Worm (Caenorhabditis elegans) whole organism, L4 larva: ENCODE results near the gene C46F4.3.

ENCODE experiments used
- F44E2.7 ChIP-seq: fragments of 200-800 bp; sonication (Bioruptor generic); IDR thresholded peaks from 2 replicates; pipeline ENCODE4 v2.1.2; 2022; ENCODE audit warnings: missing genetic modification characterization, missing compliant biosample characterization
- F49E8.2 ChIP-seq: sonication (generic microtip); optimal IDR thresholded peaks from 2 replicates; lab custom pipeline; 2016; ENCODE audit warnings: missing compliant biosample characterization, mild to moderate bottlenecking, missing genetic modification characterization, borderline replicate concordance
- R02D3.7 ChIP-seq: fragments of 150-350 bp; sonication (generic microtip); optimal IDR thresholded peaks from 3 replicates; lab custom pipeline; 2014; ENCODE audit warnings: missing biosample characterization, missing genetic modification characterization
- Y5F2A.4 ChIP-seq: fragments of 200-800 bp; sonication (Bioruptor generic); optimal IDR thresholded peaks from 2 replicates; lab custom pipeline; 2018; ENCODE audit warnings: mild to moderate bottlenecking, missing genetic modification characterization, missing compliant biosample characterization
- Y75B8A.6 ChIP-seq: fragments of 200-800 bp; sonication (Bioruptor generic); IDR thresholded peaks from 2 replicates; pipeline ENCODE4 v1.3.6; 2022; ENCODE audit warnings: missing genetic modification reagents, missing genetic modification characterization, missing compliant biosample characterization
- ZK337.2 ChIP-seq: fragments of 200-800 bp; sonication (Bioruptor generic); IDR thresholded peaks from 2 replicates; pipeline ENCODE4 v1.3.6; 2022; ENCODE audit warnings: missing genetic modification reagents, missing genetic modification characterization, missing compliant biosample characterization
- ZK546.5 ChIP-seq, 2 experiments: sonication (generic microtip); optimal IDR thresholded peaks; 2 replicates each; lab custom pipeline; 2017; ENCODE audit warnings: missing biosample characterization in 2 of 2, missing genetic modification characterization in 2 of 2
- aha-1 ChIP-seq: fragments of 150-350 bp; peaks from one replicate; lab custom pipeline; 2014; ENCODE audit warnings: missing biosample characterization, missing genetic modification characterization
- ceh-28 ChIP-seq: fragments of 150-350 bp; optimal IDR thresholded peaks from 2 replicates; lab custom pipeline; 2014; ENCODE audit warnings: missing biosample characterization, missing genetic modification reagents, missing genetic modification characterization
- ceh-32 ChIP-seq: sonication (generic microtip); optimal IDR thresholded peaks from 2 replicates; lab custom pipeline; 2016; ENCODE audit warnings: mild to moderate bottlenecking, missing genetic modification characterization, missing compliant biosample characterization; ENCODE audit not compliant: poor library complexity
- daf-16 ChIP-seq, 3 experiments: sonication (generic microtip); optimal IDR thresholded peaks; 2 replicates each; lab custom pipeline; 2016 to 2017; ENCODE audit warnings: missing genetic modification characterization in 3 of 3, missing genetic modification reagents in 3 of 3, mild to moderate bottlenecking in 2 of 3, missing compliant biosample characterization in 2 of 3, missing biosample characterization in 1 of 3, moderate library complexity in 1 of 3
- daf-19 ChIP-seq: fragments of 200-800 bp; sonication (Bioruptor generic); conservative IDR thresholded peaks from 2 replicates; pipeline ENCODE4 v1.3.6; 2022; ENCODE audit warnings: missing genetic modification characterization, missing compliant biosample characterization
- daf-8 ChIP-seq: fragments of 200-800 bp; sonication (Bioruptor generic); IDR thresholded peaks from 2 replicates; pipeline ENCODE4 v1.3.6; 2022; ENCODE audit warnings: missing genetic modification characterization, missing compliant biosample characterization
- dmd-6 ChIP-seq: fragments of 200-800 bp; sonication (Bioruptor generic); IDR thresholded peaks from 2 replicates; pipeline ENCODE4 v1.3.6; 2022; ENCODE audit warnings: missing genetic modification reagents, missing genetic modification characterization, missing compliant biosample characterization
- dmd-8 ChIP-seq: fragments of 200-800 bp; sonication (Bioruptor generic); IDR thresholded peaks from 2 replicates; pipeline ENCODE4 v1.3.6; 2022; ENCODE audit warnings: missing genetic modification characterization, missing compliant biosample characterization
- dpl-1 ChIP-seq: fragments of 150-350 bp; optimal IDR thresholded peaks from 2 replicates; lab custom pipeline; 2014; ENCODE audit warnings: missing biosample characterization, missing genetic modification reagents, missing genetic modification characterization
- duxl-1 ChIP-seq: sonication (generic microtip); optimal IDR thresholded peaks from 2 replicates; lab custom pipeline; 2016; ENCODE audit warnings: mild to moderate bottlenecking, missing genetic modification characterization, moderate library complexity, missing compliant biosample characterization; ENCODE audit not compliant: poor library complexity
- dve-1 ChIP-seq: sonication (generic microtip); optimal IDR thresholded peaks from 2 replicates; lab custom pipeline; 2017; ENCODE audit warnings: antibody characterized with exemption, mild to moderate bottlenecking, missing genetic modification characterization, missing compliant biosample characterization; ENCODE audit not compliant: insufficient read depth
- fos-1 ChIP-seq: fragments of 150-350 bp; optimal IDR thresholded peaks from 2 replicates; lab custom pipeline; 2014; ENCODE audit warnings: missing biosample characterization, missing genetic modification characterization
- hif-1 ChIP-seq, 2 experiments: sonication (generic microtip); optimal IDR thresholded peaks; 2 replicates each; lab custom pipeline; 2016 to 2017; ENCODE audit warnings: missing compliant biosample characterization in 2 of 2, missing genetic modification characterization in 2 of 2, missing genetic modification reagents in 2 of 2, missing genotype in 2 of 2, mild to moderate bottlenecking in 1 of 2
- hlh-11 ChIP-seq: fragments of 200-800 bp; sonication (Bioruptor generic); optimal IDR thresholded peaks from 2 replicates; lab custom pipeline; 2018; ENCODE audit warnings: mild to moderate bottlenecking, missing genetic modification characterization, missing compliant biosample characterization
- hlh-30 ChIP-seq: sonication (generic microtip); optimal IDR thresholded peaks from 2 replicates; lab custom pipeline; 2017; ENCODE audit warnings: antibody characterized with exemption, mild to moderate bottlenecking, missing genetic modification characterization, missing compliant biosample characterization; ENCODE audit not compliant: insufficient read depth
- lim-7 ChIP-seq: fragments of 200-800 bp; sonication (Bioruptor generic); IDR thresholded peaks from 2 replicates; pipeline ENCODE4 v1.3.6; 2022; ENCODE audit warnings: missing genetic modification characterization, missing compliant biosample characterization
- lin-15B ChIP-seq: fragments of 150-350 bp; sonication (generic microtip); optimal IDR thresholded peaks from 3 replicates; lab custom pipeline; 2014; ENCODE audit warnings: missing biosample characterization, missing genetic modification characterization
- lin-29 ChIP-seq: fragments of 200-800 bp; sonication (Bioruptor generic); IDR thresholded peaks from 2 replicates; pipeline ENCODE4 v1.3.6; 2022; ENCODE audit warnings: missing genetic modification reagents, missing genetic modification characterization, missing compliant biosample characterization
- lin-39 ChIP-seq: fragments of 150-350 bp; optimal IDR thresholded peaks from 2 replicates; lab custom pipeline; 2014; ENCODE audit warnings: missing biosample characterization, missing genetic modification reagents, missing genetic modification characterization
- mep-1 ChIP-seq: fragments of 150-350 bp; sonication (generic microtip); optimal IDR thresholded peaks from 3 replicates; lab custom pipeline; 2014; ENCODE audit warnings: missing biosample characterization, missing genetic modification characterization
- mxl-2 ChIP-seq: fragments of 200-800 bp; sonication (Bioruptor generic); conservative IDR thresholded peaks from 2 replicates; pipeline ENCODE4 v1.3.6; 2022; ENCODE audit warnings: missing genetic modification reagents, missing genetic modification characterization, missing compliant biosample characterization
- mxl-3 ChIP-seq: fragments of 200-800 bp; sonication (Bioruptor generic); optimal IDR thresholded peaks from 2 replicates; lab custom pipeline; 2018; ENCODE audit warnings: mild to moderate bottlenecking, missing genetic modification characterization, missing compliant biosample characterization
- nhr-10 ChIP-seq: fragments of 150-350 bp; optimal IDR thresholded peaks from 2 replicates; lab custom pipeline; 2014; ENCODE audit warnings: missing biosample characterization, missing genetic modification characterization
- nhr-11 ChIP-seq: fragments of 150-350 bp; optimal IDR thresholded peaks from 2 replicates; lab custom pipeline; 2014; ENCODE audit warnings: missing biosample characterization, missing genetic modification characterization
- nhr-111 ChIP-seq: fragments of 200-800 bp; sonication (Bioruptor generic); optimal IDR thresholded peaks from 2 replicates; lab custom pipeline; 2018; ENCODE audit warnings: mild to moderate bottlenecking, missing genetic modification characterization, missing compliant biosample characterization
- nhr-25 ChIP-seq: sonication (generic microtip); optimal IDR thresholded peaks from 2 replicates; lab custom pipeline; 2017; ENCODE audit warnings: missing genetic modification characterization, mild to moderate bottlenecking, missing compliant biosample characterization, antibody characterized with exemption, moderate library complexity, borderline replicate concordance; ENCODE audit not compliant: insufficient read depth
- nhr-28 ChIP-seq: fragments of 150-350 bp; optimal IDR thresholded peaks from 2 replicates; lab custom pipeline; 2014; ENCODE audit warnings: missing biosample characterization, missing genetic modification characterization
- nhr-41 ChIP-seq: fragments of 200-800 bp; sonication (Bioruptor generic); IDR thresholded peaks from 2 replicates; pipeline ENCODE4 v1.3.6; 2022; ENCODE audit warnings: missing genetic modification reagents, missing genetic modification characterization, missing compliant biosample characterization
- nhr-76 ChIP-seq: fragments of 150-350 bp; optimal IDR thresholded peaks from 2 replicates; lab custom pipeline; 2014; ENCODE audit warnings: missing biosample characterization, missing genetic modification characterization
- nhr-77 ChIP-seq: fragments of 150-350 bp; optimal IDR thresholded peaks from 2 replicates; lab custom pipeline; 2014; ENCODE audit warnings: missing biosample characterization, missing genetic modification characterization
- pqm-1 ChIP-seq: sonication (generic microtip); optimal IDR thresholded peaks from 2 replicates; lab custom pipeline; 2017; ENCODE audit warnings: missing biosample characterization, missing genetic modification characterization
- skn-1 ChIP-seq: fragments of 150-350 bp; optimal IDR thresholded peaks from 2 replicates; lab custom pipeline; 2014; ENCODE audit warnings: missing biosample characterization, missing genetic modification characterization
- spr-1 ChIP-seq: sonication (generic microtip); optimal IDR thresholded peaks from 2 replicates; lab custom pipeline; 2016; ENCODE audit warnings: mild to moderate bottlenecking, missing genetic modification characterization, missing compliant biosample characterization
- unc-130 ChIP-seq: sonication (generic microtip); optimal IDR thresholded peaks from 2 replicates; lab custom pipeline; 2016; ENCODE audit warnings: missing genetic modification reagents, missing genetic modification characterization, missing compliant biosample characterization
- unc-62 ChIP-seq, 3 experiments: fragments of 150-350 bp in 1 of 3; sonication (generic microtip); optimal IDR thresholded peaks in 2 of 3; peaks in 1 of 3; 1 replicate in 1 of 3; 2 replicates in 2 of 3; lab custom pipeline; 2014 to 2017; ENCODE audit warnings: missing biosample characterization in 3 of 3, missing genetic modification characterization in 3 of 3, missing genetic modification reagents in 3 of 3, missing genotype in 1 of 3
- vab-7 ChIP-seq: fragments of 200-800 bp; sonication (Bioruptor generic); IDR thresholded peaks from 2 replicates; pipeline ENCODE4 v1.3.6; 2022; ENCODE audit warnings: missing genetic modification reagents, missing genetic modification characterization, missing compliant biosample characterization
- zag-1 ChIP-seq: fragments of 150-350 bp; optimal IDR thresholded peaks from 2 replicates; lab custom pipeline; 2014; ENCODE audit warnings: missing biosample characterization, missing genetic modification characterization
- ztf-11 ChIP-seq: fragments of 150-350 bp; optimal IDR thresholded peaks from 2 replicates; lab custom pipeline; 2014; ENCODE audit warnings: missing biosample characterization, missing genetic modification characterization

C46F4.3 gene

ce11 chrX:5932923-5933322, 2.6 kb upstream of the C46F4.3 start:
- TF ChIP-seq skn-1 (tag; lab: Kevin White, UChicago): no peak
- TF ChIP-seq nhr-10 (tag; lab: Kevin White, UChicago): no peak
- peak in 1 of 2 experiments; percentile 69 for TF ChIP-seq unc-62 (GFP tag; optimal IDR thresholded peaks at IDR 0.05 in 1 of 2; lab: Kevin White, UChicago)
- TF ChIP-seq unc-62 (tag; optimal IDR thresholded peaks at IDR 0.05; lab: Kevin White, UChicago): no peak
- no peak for TF ChIP-seq ceh-32 (tag; lab: Kevin White, UChicago)
- TF ChIP-seq nhr-77 (tag; lab: Kevin White, UChicago): no peak

DNA sequence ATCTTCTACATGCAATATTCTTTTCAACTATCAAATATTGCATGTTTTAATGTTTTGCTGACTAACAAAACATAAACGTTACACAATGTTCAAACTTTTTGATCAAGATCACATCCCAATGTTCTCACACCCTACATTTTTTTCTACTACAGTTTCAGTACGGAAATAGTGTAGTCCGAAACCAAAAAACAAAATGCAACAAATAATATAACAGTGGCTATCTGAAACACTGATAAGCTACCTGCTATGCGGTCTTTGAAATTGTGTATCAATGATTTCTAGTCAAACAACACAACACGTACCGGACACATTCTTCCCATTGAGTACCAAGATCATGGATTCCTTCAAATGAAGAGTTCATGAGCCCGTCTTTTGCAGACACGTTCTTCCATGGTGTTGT, 5.8 kb downstream of the C46F4.3 start:
- TF ChIP-seq unc-62 (GFP tag; optimal IDR thresholded peaks at IDR 0.05 in 1 of 2; lab: Kevin White, UChicago): peak in 1 of 2 experiments; percentile 21
- TF ChIP-seq unc-62 (tag; optimal IDR thresholded peaks at IDR 0.05; lab: Kevin White, UChicago): no peak
- TF ChIP-seq daf-19: no peak
- TF ChIP-seq ZK337.2 (GFP tag; lab: Robert Waterston, UW): no peak
- no peak for TF ChIP-seq daf-16 (GFP tag; optimal IDR thresholded peaks at IDR 0.05; lab: Kevin White, UChicago)
- peak; percentile 34 for TF ChIP-seq daf-16 (tag; optimal IDR thresholded peaks at IDR 0.05; lab: Kevin White, UChicago)
- no peak for TF ChIP-seq nhr-10 (tag; lab: Kevin White, UChicago)
- no peak for TF ChIP-seq nhr-111 (GFP tag; lab: Kevin White, UChicago)
- TF ChIP-seq hlh-11 (tag; lab: Kevin White, UChicago): peak; percentile 8
- no peak for TF ChIP-seq lim-7 (GFP tag; lab: Robert Waterston, UW)
- peak; percentile 6 for TF ChIP-seq dve-1
- no peak for TF ChIP-seq Y5F2A.4 (GFP tag; lab: Kevin White, UChicago)
- no peak for TF ChIP-seq fos-1 (tag; lab: Kevin White, UChicago)
- peak; percentile 23 for TF ChIP-seq pqm-1 (tag; lab: Kevin White, UChicago)
- peak; percentile 73 for TF ChIP-seq nhr-28 (tag; lab: Kevin White, UChicago)
- no peak for TF ChIP-seq Y75B8A.6 (GFP tag; lab: Robert Waterston, UW)
- no peak for TF ChIP-seq spr-1 (tag; lab: Kevin White, UChicago)
- no peak for TF ChIP-seq unc-130
- no peak for TF ChIP-seq lin-29 (GFP tag; lab: Robert Waterston, UW)
- no peak for TF ChIP-seq F44E2.7 (GFP tag; lab: Robert Waterston, UW)

DNA sequence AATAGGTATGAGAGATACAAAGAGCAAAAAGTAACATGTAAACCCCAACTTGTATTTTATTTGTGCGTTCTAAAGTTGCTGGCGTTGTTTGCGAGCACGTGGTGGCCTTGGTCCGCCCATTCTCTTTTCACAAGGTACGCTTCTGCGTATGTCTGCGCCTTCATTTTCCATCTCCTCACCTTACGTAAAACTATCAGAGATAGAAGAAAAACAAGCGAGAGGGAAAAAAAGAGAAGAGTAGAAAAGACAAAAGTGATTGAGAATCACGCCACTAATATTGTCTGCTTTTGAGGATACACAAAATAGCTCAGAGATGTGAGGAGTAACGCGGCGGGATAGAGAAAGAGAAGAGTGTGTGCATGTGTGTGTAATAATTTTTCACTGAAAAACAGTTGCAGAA, 6.6 kb downstream of the C46F4.3 start:
- TF ChIP-seq unc-62 (GFP tag; optimal IDR thresholded peaks at IDR 0.05 in 1 of 2; lab: Kevin White, UChicago): peak in 1 of 2 experiments; percentile 95
- no peak for TF ChIP-seq unc-62 (tag; optimal IDR thresholded peaks at IDR 0.05; lab: Kevin White, UChicago)
- TF ChIP-seq dpl-1 (GFP tag; lab: Kevin White, UChicago): no peak
- peak; percentile 38 for TF ChIP-seq mep-1 (tag; lab: Kevin White, UChicago)
- TF ChIP-seq lin-39 (tag; lab: Kevin White, UChicago): no peak
- TF ChIP-seq lim-7 (GFP tag; lab: Robert Waterston, UW): no peak
- TF ChIP-seq nhr-11 (tag; lab: Kevin White, UChicago): peak; percentile 86
- TF ChIP-seq mxl-3 (GFP tag; lab: Kevin White, UChicago): peak; percentile 86
- TF ChIP-seq lin-15B (tag; lab: Kevin White, UChicago): no peak
- no peak for TF ChIP-seq ceh-28 (tag; lab: Kevin White, UChicago)
- TF ChIP-seq mxl-2: no peak
- no peak for TF ChIP-seq daf-8 (GFP tag; lab: Robert Waterston, UW)
- TF ChIP-seq vab-7 (GFP tag; lab: Robert Waterston, UW): no peak
- TF ChIP-seq ZK546.5 (tag; optimal IDR thresholded peaks at IDR 0.05; lab: Kevin White, UChicago): no peak
- peak in 1 of 2 experiments; percentile 14 for TF ChIP-seq hif-1 (tag; optimal IDR thresholded peaks at IDR 0.05; lab: Kevin White, UChicago)
- no peak for TF ChIP-seq ztf-11 (tag; lab: Kevin White, UChicago)
- TF ChIP-seq nhr-28 (tag; lab: Kevin White, UChicago): peak; percentile 77
- TF ChIP-seq dve-1: peak; percentile 50
- 0 out of 2 replicates have a peak, but pooled peaks have one; percentile 17 for TF ChIP-seq dmd-6 (GFP tag; lab: Robert Waterston, UW)
- TF ChIP-seq aha-1 (tag; lab: Kevin White, UChicago): peak; percentile 29
- TF ChIP-seq zag-1 (tag; lab: Kevin White, UChicago): no peak
- TF ChIP-seq hlh-30 (tag; lab: Kevin White, UChicago): peak; percentile 87
- no peak for TF ChIP-seq nhr-41 (GFP tag; lab: Robert Waterston, UW)
- no peak for TF ChIP-seq nhr-25 (tag; lab: Kevin White, UChicago)
- TF ChIP-seq duxl-1 (tag; lab: Kevin White, UChicago): no peak
- TF ChIP-seq F49E8.2 (tag; lab: Kevin White, UChicago): no peak
- TF ChIP-seq R02D3.7 (tag; lab: Kevin White, UChicago): no peak
- no peak for TF ChIP-seq nhr-76 (tag; lab: Kevin White, UChicago)
- peak in 1 of 2 experiments; percentile 93 for TF ChIP-seq daf-16 (GFP tag; optimal IDR thresholded peaks at IDR 0.05; lab: Kevin White, UChicago)
- peak; percentile 37 for TF ChIP-seq daf-16 (tag; optimal IDR thresholded peaks at IDR 0.05; lab: Kevin White, UChicago)
- TF ChIP-seq dmd-8 (GFP tag; lab: Robert Waterston, UW): no peak
